Worm (Caenorhabditis elegans) whole organism, young adult: ENCODE measurements around the gene fbxa-213.

Experiments
- D2030.7 ChIP-seq: fragments of 200-800 bp; sonication (Bioruptor generic); IDR thresholded peaks from 2 replicates; pipeline ENCODE4 v1.3.6; 2022; ENCODE audit warnings: missing genetic modification reagents, missing genetic modification characterization, missing compliant biosample characterization
- F23B12.7 ChIP-seq: sonication (generic microtip); optimal IDR thresholded peaks from 2 replicates; lab custom pipeline; 2017; ENCODE audit warnings: missing genetic modification characterization, mild to moderate bottlenecking, missing compliant biosample characterization, antibody characterized with exemption, moderate library complexity; ENCODE audit not compliant: insufficient read depth
- F33H1.4 ChIP-seq: fragments of 200-800 bp; sonication (Bioruptor generic); IDR thresholded peaks from 2 replicates; pipeline ENCODE4 v1.3.6; 2022; ENCODE audit warnings: missing genetic modification reagents, missing genetic modification characterization, missing compliant biosample characterization
- F37B4.10 ChIP-seq: fragments of 200-800 bp; sonication (Bioruptor generic); IDR thresholded peaks from 2 replicates; pipeline ENCODE4 v1.3.6; 2022; ENCODE audit warnings: missing genetic modification characterization, missing compliant biosample characterization
- F39B2.1 ChIP-seq: fragments of 200-800 bp; sonication (Bioruptor generic); IDR thresholded peaks from 2 replicates; pipeline ENCODE4 v1.3.6; 2022; ENCODE audit warnings: missing genetic modification reagents, missing genetic modification characterization, missing compliant biosample characterization
- F55B11.4 ChIP-seq: sonication (generic microtip); optimal IDR thresholded peaks from 2 replicates; lab custom pipeline; 2016; ENCODE audit warnings: missing compliant biosample characterization, missing genetic modification characterization, borderline replicate concordance; ENCODE audit not compliant: insufficient read depth
- T26A5.8 ChIP-seq: sonication (generic microtip); optimal IDR thresholded peaks from 2 replicates; lab custom pipeline; 2016; ENCODE audit warnings: missing genetic modification characterization, missing compliant biosample characterization
- Y79H2A.3 ChIP-seq: fragments of 200-800 bp; sonication (Bioruptor generic); conservative IDR thresholded peaks from 2 replicates; pipeline ENCODE4 v1.3.6; 2022; ENCODE audit warnings: missing genetic modification reagents, missing genetic modification characterization, missing compliant biosample characterization
- ZK185.1 ChIP-seq: sonication (generic microtip); optimal IDR thresholded peaks from 2 replicates; lab custom pipeline; 2016; ENCODE audit warnings: mild to moderate bottlenecking, missing genetic modification characterization, missing compliant biosample characterization; ENCODE audit not compliant: poor library complexity, severe bottlenecking
- akir-1 ChIP-seq: fragments of 200-800 bp; sonication (Bioruptor generic); optimal IDR thresholded peaks from 2 replicates; lab custom pipeline; 2018; ENCODE audit warnings: mild to moderate bottlenecking, missing genetic modification characterization, moderate library complexity, missing compliant biosample characterization
- athp-1 ChIP-seq: sonication (generic microtip); optimal IDR thresholded peaks from 2 replicates; lab custom pipeline; 2017; ENCODE audit warnings: mild to moderate bottlenecking, missing genetic modification characterization, missing compliant biosample characterization
- bed-1 ChIP-seq: fragments of 200-800 bp; sonication (Bioruptor generic); IDR thresholded peaks from 2 replicates; pipeline ENCODE4 v1.3.6; 2022; ENCODE audit warnings: missing genetic modification reagents, missing genetic modification characterization, missing compliant biosample characterization
- bed-2 ChIP-seq: fragments of 200-800 bp; sonication (Bioruptor generic); IDR thresholded peaks from 2 replicates; pipeline ENCODE4 v1.3.6; 2022; ENCODE audit warnings: missing genetic modification reagents, missing genetic modification characterization, missing compliant biosample characterization
- ccch-3 ChIP-seq: fragments of 200-800 bp; sonication (Bioruptor generic); optimal IDR thresholded peaks from 2 replicates; lab custom pipeline; 2018; ENCODE audit warnings: mild to moderate bottlenecking, missing genetic modification characterization, missing compliant biosample characterization
- ceh-58 ChIP-seq: fragments of 200-800 bp; sonication (Bioruptor generic); IDR thresholded peaks from 2 replicates; pipeline ENCODE4 v1.3.6; 2022; ENCODE audit warnings: missing genetic modification characterization, missing compliant biosample characterization
- dpff-1 ChIP-seq: sonication (generic microtip); optimal IDR thresholded peaks from 2 replicates; lab custom pipeline; 2017; ENCODE audit warnings: mild to moderate bottlenecking, missing genetic modification characterization, missing compliant biosample characterization
- efl-1 ChIP-seq: fragments of 150-350 bp; optimal IDR thresholded peaks from 2 replicates; lab custom pipeline; 2014; ENCODE audit warnings: missing biosample characterization, missing genetic modification reagents, missing genetic modification characterization
- egl-18 ChIP-seq: fragments of 200-800 bp; sonication (Bioruptor generic); IDR thresholded peaks from 2 replicates; pipeline ENCODE4 v1.3.6; 2022; ENCODE audit warnings: missing genetic modification reagents, missing genetic modification characterization, missing compliant biosample characterization
- egrh-3 ChIP-seq: fragments of 200-800 bp; sonication (Bioruptor generic); IDR thresholded peaks from 2 replicates; pipeline ENCODE4 v1.3.6; 2022; ENCODE audit warnings: missing genetic modification reagents, missing genetic modification characterization, missing compliant biosample characterization
- gei-17 ChIP-seq: fragments of 200-800 bp; sonication (Bioruptor generic); optimal IDR thresholded peaks from 2 replicates; lab custom pipeline; 2018; ENCODE audit warnings: mild to moderate bottlenecking, missing genetic modification characterization, missing compliant biosample characterization
- hmg-1.2 ChIP-seq: fragments of 200-800 bp; sonication (Bioruptor generic); IDR thresholded peaks from 2 replicates; pipeline ENCODE4 v1.3.6; 2022; ENCODE audit warnings: missing genetic modification reagents, missing genetic modification characterization, missing compliant biosample characterization
- hmg-20 ChIP-seq: fragments of 200-800 bp; sonication (Bioruptor generic); IDR thresholded peaks from 2 replicates; pipeline ENCODE4 v1.3.6; 2022; ENCODE audit warnings: missing genetic modification reagents, missing genetic modification characterization, missing compliant biosample characterization
- lag-1 ChIP-seq: fragments of 200-800 bp; sonication (Bioruptor generic); IDR thresholded peaks from 2 replicates; pipeline ENCODE4 v1.3.6; 2022; ENCODE audit warnings: missing genetic modification reagents, missing genetic modification characterization, missing compliant biosample characterization
- lin-35 ChIP-seq, 3 experiments: fragments of 150-350 bp in 2 of 3; sonication (generic microtip) in 1 of 3; optimal IDR thresholded peaks; 2 replicates each; lab custom pipeline; 2014 to 2018; ENCODE audit warnings: missing biosample characterization in 3 of 3, missing genetic modification characterization in 3 of 3, missing genetic modification reagents in 3 of 3
- lin-54 ChIP-seq: fragments of 200-800 bp; sonication (Bioruptor generic); optimal IDR thresholded peaks from 2 replicates; lab custom pipeline; 2018; ENCODE audit warnings: mild to moderate bottlenecking, missing genetic modification characterization, missing compliant biosample characterization
- lir-1 ChIP-seq: fragments of 200-800 bp; sonication (Bioruptor generic); conservative IDR thresholded peaks from 2 replicates; pipeline ENCODE4 v1.3.6; 2022; ENCODE audit warnings: missing genetic modification reagents, missing genetic modification characterization, missing compliant biosample characterization
- lsl-1 ChIP-seq: fragments of 200-800 bp; sonication (Bioruptor generic); optimal IDR thresholded peaks from 2 replicates; lab custom pipeline; 2018; ENCODE audit warnings: mild to moderate bottlenecking, missing genetic modification characterization, moderate library complexity, missing compliant biosample characterization
- madf-10 ChIP-seq: sonication (generic microtip); optimal IDR thresholded peaks from 2 replicates; lab custom pipeline; 2016; ENCODE audit warnings: mild to moderate bottlenecking, missing genetic modification characterization, missing compliant biosample characterization
- madf-8 ChIP-seq: fragments of 200-800 bp; sonication (Bioruptor generic); conservative IDR thresholded peaks from 2 replicates; pipeline ENCODE4 v1.3.6; 2022; ENCODE audit warnings: missing genetic modification reagents, missing genetic modification characterization, missing compliant biosample characterization
- mel-28 ChIP-seq: sonication (generic microtip); optimal IDR thresholded peaks from 2 replicates; lab custom pipeline; 2016; ENCODE audit warnings: borderline replicate concordance, mild to moderate bottlenecking, missing genetic modification characterization, missing compliant biosample characterization
- mes-4 ChIP-seq: sonication (generic microtip); optimal IDR thresholded peaks from 2 replicates; lab custom pipeline; 2016; ENCODE audit warnings: missing genotype, missing genetic modification characterization, missing compliant biosample characterization
- nfyb-1 ChIP-seq: fragments of 200-800 bp; sonication (Bioruptor generic); IDR thresholded peaks from 2 replicates; pipeline ENCODE4 v1.3.6; 2022; ENCODE audit warnings: missing genetic modification reagents, missing genetic modification characterization, missing compliant biosample characterization
- nhr-90 ChIP-seq: sonication (generic microtip); optimal IDR thresholded peaks from 2 replicates; lab custom pipeline; 2016; ENCODE audit warnings: missing genotype, mild to moderate bottlenecking, missing genetic modification characterization, missing compliant biosample characterization
- rec-8 ChIP-seq, 2 experiments: sonication (generic microtip); optimal IDR thresholded peaks; 2 replicates each; lab custom pipeline; 2016; ENCODE audit warnings: mild to moderate bottlenecking in 2 of 2, missing genetic modification characterization in 2 of 2, missing genetic modification reagents in 2 of 2, missing genotype in 2 of 2, missing biosample characterization in 1 of 2, missing compliant biosample characterization in 1 of 2, moderate library complexity in 1 of 2
- rpc-1 ChIP-seq, 2 experiments: fragments of 150-350 bp in 1 of 2; sonication (generic microtip) in 1 of 2; optimal IDR thresholded peaks; 2 replicates each; lab custom pipeline; 2014 to 2018; ENCODE audit warnings: missing biosample characterization in 1 of 2, missing genetic modification characterization in 1 of 2, missing genetic modification reagents in 1 of 2, missing genotype in 1 of 2
- sdz-38 ChIP-seq: sonication (generic microtip); optimal IDR thresholded peaks from 2 replicates; lab custom pipeline; 2016; ENCODE audit warnings: missing genotype, missing genetic modification characterization, missing compliant biosample characterization
- snpc-1.1 ChIP-seq: sonication (generic microtip); optimal IDR thresholded peaks from 2 replicates; lab custom pipeline; 2017; ENCODE audit warnings: missing genetic modification characterization, mild to moderate bottlenecking, missing compliant biosample characterization, antibody characterized with exemption, moderate library complexity, missing genotype, missing genetic modification reagents; ENCODE audit not compliant: insufficient read depth
- snpc-1.3 ChIP-seq: sonication (generic microtip); optimal IDR thresholded peaks from 2 replicates; lab custom pipeline; 2017; ENCODE audit warnings: missing genetic modification characterization, mild to moderate bottlenecking, missing compliant biosample characterization, antibody characterized with exemption, moderate library complexity, missing genotype, missing genetic modification reagents; ENCODE audit not compliant: insufficient read depth
- tbx-9 ChIP-seq: sonication (generic microtip); optimal IDR thresholded peaks from 2 replicates; lab custom pipeline; 2016; ENCODE audit warnings: borderline replicate concordance, missing genetic modification characterization, inconsistent platforms, missing compliant biosample characterization
- tlf-1 ChIP-seq: fragments of 200-800 bp; sonication (Bioruptor generic); optimal IDR thresholded peaks from 2 replicates; lab custom pipeline; 2018; ENCODE audit warnings: mild to moderate bottlenecking, missing genetic modification characterization, missing compliant biosample characterization
- zfh-2 ChIP-seq: fragments of 200-800 bp; sonication (Bioruptor generic); conservative IDR thresholded peaks from 2 replicates; pipeline ENCODE4 v1.3.6; 2022; ENCODE audit warnings: missing genetic modification reagents, missing genetic modification characterization, missing compliant biosample characterization

fbxa-213 gene

DNA sequence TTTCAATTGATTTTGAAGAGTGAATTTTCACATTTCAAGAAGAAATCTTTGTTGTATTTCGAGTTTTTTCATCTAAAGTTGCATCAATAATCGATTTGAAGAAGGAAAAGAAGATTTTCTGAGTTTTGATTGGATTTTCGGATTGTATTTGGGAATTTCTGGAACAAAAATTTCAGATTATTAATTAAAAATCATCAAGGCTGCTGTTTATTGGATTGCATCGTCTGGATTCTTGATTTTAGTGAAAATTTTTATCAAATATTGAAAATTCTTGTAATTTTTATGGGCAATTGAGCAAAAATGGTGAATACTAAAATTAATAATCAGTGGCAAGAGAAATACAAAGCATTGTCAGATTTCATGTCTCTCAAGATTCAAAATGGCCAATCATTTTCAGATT is 29.9 kb upstream of the fbxa-213 start, which contains the start of gene Y51A2A.5:
Gene Y51A2A.5 (plus strand): TSS at position 301 of the 400 bp plus-strand sequence.
- TF ChIP-seq sdz-38 (tag; lab: Kevin White, UChicago) (no peak), lsl-1 (GFP tag; lab: Kevin White, UChicago) (no peak), F23B12.7 (tag; lab: Kevin White, UChicago) (no peak), snpc-1.1 (tag; lab: Kevin White, UChicago) (no peak), lin-35 (GFP tag; optimal IDR thresholded peaks at IDR 0.05; lab: Kevin White, UChicago) (no peak), rpc-1 (optimal IDR thresholded peaks at IDR 0.05; lab: Kevin White, UChicago) (no peak), rpc-1 (tag; optimal IDR thresholded peaks at IDR 0.05; lab: Kevin White, UChicago) (no peak), akir-1 (GFP tag; lab: Kevin White, UChicago) (no peak), ZK185.1 (tag; lab: Kevin White, UChicago) (no peak)

ce11 chrV:18292295-18292694 is 23.7 kb upstream of the fbxa-213 start, which contains the start of gene Y51A2A.12:
TSS of gene Y51A2A.12 (plus strand) at chrV:18292595.
- TF ChIP-seq hmg-20 (GFP tag; lab: Robert Waterston, UW) (no peak), mes-4 (tag; lab: Kevin White, UChicago) (no peak), madf-10 (tag; lab: Kevin White, UChicago) (no peak), bed-1 (GFP tag; lab: Robert Waterston, UW) (no peak), lag-1 (no peak), tlf-1 (GFP tag; lab: Kevin White, UChicago) (no peak), dpff-1 (tag; lab: Kevin White, UChicago) (no peak), lir-1 (GFP tag; lab: Robert Waterston, UW) (no peak), gei-17 (no peak), nhr-90 (tag; lab: Kevin White, UChicago) (no peak), egl-18 (GFP tag; lab: Robert Waterston, UW) (no peak), T26A5.8 (tag; lab: Kevin White, UChicago) (no peak), bed-2 (GFP tag; lab: Robert Waterston, UW) (no peak), lin-54 (GFP tag; lab: Kevin White, UChicago) (no peak), egrh-3 (GFP tag; lab: Robert Waterston, UW) (no peak), F23B12.7 (tag; lab: Kevin White, UChicago) (no peak), efl-1 (GFP tag; lab: Kevin White, UChicago) (no peak), ccch-3 (GFP tag; lab: Kevin White, UChicago) (no peak), F37B4.10 (GFP tag; lab: Robert Waterston, UW) (no peak)

- TF ChIP-seq madf-8 (GFP tag; lab: Robert Waterston, UW) (no peak), rec-8 (tag; optimal IDR thresholded peaks at IDR 0.05; lab: Kevin White, UChicago) (no peak), zfh-2 (no peak), ccch-3 (GFP tag; lab: Kevin White, UChicago) (no peak), efl-1 (GFP tag; lab: Kevin White, UChicago) (no peak), F23B12.7 (tag; lab: Kevin White, UChicago) (no peak), T26A5.8 (tag; lab: Kevin White, UChicago) (no peak)
Observed at ce11 chrV:18290642-18291041, 22.0 kb upstream of the fbxa-213 start, which contains the start of gene Y51A2A.4. TSS of gene Y51A2A.4 (plus strand) at chrV:18290942.

DNA sequence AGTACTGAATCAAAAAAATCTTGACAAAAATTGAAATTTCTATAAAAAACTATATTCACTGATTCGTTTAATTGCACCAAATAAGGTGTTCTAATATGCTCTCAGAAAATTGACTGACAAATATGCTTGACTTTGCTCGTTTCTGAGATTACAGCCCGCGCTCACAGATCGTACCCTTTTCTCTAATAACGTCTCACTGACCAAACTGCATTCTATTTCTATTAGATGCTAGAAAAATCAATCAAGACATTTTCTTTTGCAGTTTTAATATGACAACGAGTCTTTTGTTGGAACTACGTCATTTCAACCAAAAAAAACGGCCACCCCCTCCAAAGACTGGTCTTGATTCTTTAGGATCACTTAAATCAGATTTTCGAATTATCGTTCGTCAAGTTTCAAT is 14.0 kb upstream of the fbxa-213 start, which contains the start of gene clec-247:
Gene clec-247 (plus strand): TSS at position 301 of the 400 bp plus-strand sequence.
- TF ChIP-seq F23B12.7 (tag; lab: Kevin White, UChicago) (no peak), F33H1.4 (GFP tag; lab: Robert Waterston, UW) (no peak), D2030.7 (GFP tag; lab: Robert Waterston, UW) (no peak), ceh-58 (GFP tag; lab: Robert Waterston, UW) (no peak), hmg-1.2 (no peak), F55B11.4 (tag; lab: Kevin White, UChicago) (no peak), tbx-9 (tag; lab: Kevin White, UChicago) (no peak), rpc-1 (optimal IDR thresholded peaks at IDR 0.05; lab: Kevin White, UChicago) (no peak), rpc-1 (tag; optimal IDR thresholded peaks at IDR 0.05; lab: Kevin White, UChicago) (no peak), mes-4 (tag; lab: Kevin White, UChicago) (no peak), athp-1 (tag; lab: Kevin White, UChicago) (no peak), nfyb-1 (GFP tag; lab: Robert Waterston, UW) (no peak), F39B2.1 (GFP tag; lab: Robert Waterston, UW) (no peak), snpc-1.3 (tag; lab: Kevin White, UChicago) (no peak), mel-28 (tag; lab: Kevin White, UChicago) (no peak), Y79H2A.3 (no peak)
